Worm (Caenorhabditis elegans) whole organism, early embryonic: ENCODE results near the gene swp-1.

ENCODE experiments used
- B0310.2 ChIP-seq: sonication (generic microtip); optimal IDR thresholded peaks from 2 replicates; lab custom pipeline; 2016; ENCODE audit warnings: mild to moderate bottlenecking, missing genetic modification characterization, missing compliant biosample characterization
- F13C5.2 ChIP-seq: sonication (generic microtip); optimal IDR thresholded peaks from 2 replicates; lab custom pipeline; 2017; ENCODE audit warnings: mild to moderate bottlenecking, missing genetic modification characterization, inconsistent platforms, missing compliant biosample characterization
- aly-1 ChIP-seq: sonication (generic microtip); optimal IDR thresholded peaks from 2 replicates; lab custom pipeline; 2016; ENCODE audit warnings: missing genetic modification characterization, missing compliant biosample characterization
- ama-1 ChIP-seq: fragments of 150-350 bp; optimal IDR thresholded peaks from 2 replicates; lab custom pipeline; 2014
- ceh-13 ChIP-seq: fragments of 200-800 bp; sonication (Bioruptor generic); optimal IDR thresholded peaks from 2 replicates; lab custom pipeline; 2018; ENCODE audit warnings: mild to moderate bottlenecking, missing genetic modification characterization, missing compliant biosample characterization
- ceh-36 ChIP-seq: sonication (generic microtip); optimal IDR thresholded peaks from 2 replicates; lab custom pipeline; 2016; ENCODE audit warnings: missing genetic modification characterization, inconsistent platforms, missing compliant biosample characterization
- ets-7 ChIP-seq: sonication (generic microtip); optimal IDR thresholded peaks from 2 replicates; lab custom pipeline; 2016; ENCODE audit warnings: missing genotype, missing genetic modification characterization, missing compliant biosample characterization
- hmbx-1 ChIP-seq: sonication (generic microtip); optimal IDR thresholded peaks from 2 replicates; lab custom pipeline; 2016; ENCODE audit warnings: mild to moderate bottlenecking, missing genetic modification characterization, missing compliant biosample characterization
- hmg-4 ChIP-seq: fragments of 200-800 bp; sonication (Bioruptor generic); optimal IDR thresholded peaks from 2 replicates; lab custom pipeline; 2018; ENCODE audit warnings: mild to moderate bottlenecking, missing genetic modification characterization, missing compliant biosample characterization
- pes-1 ChIP-seq: fragments of 200-800 bp; sonication (Bioruptor generic); IDR thresholded peaks from 2 replicates; pipeline ENCODE4 v1.3.6; 2022; ENCODE audit warnings: missing genetic modification reagents, missing genetic modification characterization, missing compliant biosample characterization
- scrt-1 ChIP-seq: fragments of 200-800 bp; sonication (Bioruptor generic); IDR thresholded peaks from 2 replicates; pipeline ENCODE4 v1.3.6; 2022; ENCODE audit warnings: missing genetic modification characterization, missing compliant biosample characterization
- tbx-11 ChIP-seq: fragments of 200-800 bp; sonication (Bioruptor generic); IDR thresholded peaks from 2 replicates; pipeline ENCODE4 v1.3.6; 2022; ENCODE audit warnings: missing genetic modification characterization, missing compliant biosample characterization
- tbx-37 ChIP-seq: fragments of 200-800 bp; sonication (Bioruptor generic); conservative IDR thresholded peaks from 2 replicates; pipeline ENCODE4 v1.3.6; 2022; ENCODE audit warnings: missing genetic modification reagents, missing genetic modification characterization, missing compliant biosample characterization
- tra-4 ChIP-seq: sonication (generic microtip); optimal IDR thresholded peaks from 2 replicates; lab custom pipeline; 2017; ENCODE audit warnings: missing genetic modification characterization, missing compliant biosample characterization

DNA sequence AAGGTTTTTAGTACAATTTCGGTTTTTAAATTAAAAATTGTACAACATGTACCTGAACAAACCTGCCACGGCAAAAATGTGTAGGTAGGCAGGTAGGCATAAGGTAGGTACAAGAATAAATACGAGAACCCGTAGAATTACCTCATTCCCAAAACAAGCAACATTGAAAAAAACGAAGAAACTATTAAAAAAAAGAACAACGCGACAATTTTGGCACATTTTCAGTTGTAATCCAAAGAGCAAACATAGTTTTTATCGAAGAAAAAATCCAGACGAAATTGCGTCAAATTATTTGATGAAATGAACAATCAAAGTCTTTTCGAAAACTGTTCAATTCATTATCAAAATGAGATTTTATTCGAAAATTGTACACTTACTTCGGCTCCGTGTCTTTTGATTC, 35.3 kb upstream of the swp-1 start, which contains the start of gene B0244.16:
- TF ChIP-seq ama-1 (lab: Kevin White, UChicago) = no peak
- TF ChIP-seq pes-1 (GFP tag; lab: Robert Waterston, UW) = no peak
- TF ChIP-seq ceh-13 (GFP tag; lab: Kevin White, UChicago) = no peak
- no peak for TF ChIP-seq scrt-1
- no peak for TF ChIP-seq hmbx-1 (tag; lab: Kevin White, UChicago)
- TF ChIP-seq tbx-37 (GFP tag; lab: Robert Waterston, UW) = no peak
- TF ChIP-seq tbx-11 (GFP tag; lab: Robert Waterston, UW) = no peak
- no peak for TF ChIP-seq F13C5.2 (tag; lab: Kevin White, UChicago)
- no peak for TF ChIP-seq B0310.2 (tag; lab: Kevin White, UChicago)
- TF ChIP-seq ceh-36 (tag; lab: Kevin White, UChicago) = no peak
- no peak for TF ChIP-seq ets-7 (tag; lab: Kevin White, UChicago)
- no peak for TF ChIP-seq hmg-4 (GFP tag; lab: Kevin White, UChicago)
- no peak for TF ChIP-seq aly-1
- no peak for TF ChIP-seq tra-4 (tag; lab: Kevin White, UChicago)
